Fruit fly (Drosophila melanogaster) whole organism, embryonic: ENCODE results near the gene Polr1C.

Experiments used
- ATbp ChIP-seq: fragments of 200-800 bp; sonication (Bioruptor generic); optimal IDR thresholded peaks from 2 replicates; lab custom pipeline; 2017; ENCODE audit warnings: missing biosample characterization, mild to moderate bottlenecking, missing genetic modification characterization, missing genetic modification reagents
- Aef1 ChIP-seq: fragments of 200-800 bp; sonication (Bioruptor generic); IDR thresholded peaks from 3 replicates; pipeline ENCODE4 v1.3.6; 2022; ENCODE audit warnings: missing biosample characterization, missing genetic modification characterization
- Atf3 ChIP-seq: fragments of 200-800 bp; sonication (Bioruptor generic); optimal IDR thresholded peaks from 3 replicates; lab custom pipeline; 2016; ENCODE audit warnings: missing biosample characterization, missing genetic modification characterization
- BEAF-32 ChIP-seq: fragments of 200-800 bp; sonication (Bioruptor generic); optimal IDR thresholded peaks from 3 replicates; lab custom pipeline; 2017; ENCODE audit warnings: missing biosample characterization, missing genetic modification characterization, mild to moderate bottlenecking, moderate library complexity, missing genetic modification reagents
- CG10431 ChIP-seq: fragments of 200-800 bp; sonication (Bioruptor generic); optimal IDR thresholded peaks from 3 replicates; lab custom pipeline; 2018; ENCODE audit warnings: missing biosample characterization, mild to moderate bottlenecking, missing genetic modification characterization
- CG10959 ChIP-seq: fragments of 200-800 bp; sonication (Bioruptor generic); IDR thresholded peaks from 2 replicates; pipeline ENCODE4 v1.3.6; 2022; ENCODE audit warnings: missing biosample characterization, missing genetic modification characterization
- CG11247 ChIP-seq: fragments of 200-800 bp; sonication (Bioruptor generic); IDR thresholded peaks from 2 replicates; pipeline ENCODE4 v1.3.6; 2022; ENCODE audit warnings: missing biosample characterization, missing genetic modification characterization
- CG11695 ChIP-seq: fragments of 200-800 bp; sonication (Bioruptor generic); IDR thresholded peaks from 3 replicates; pipeline ENCODE4 v1.3.6; 2022; ENCODE audit warnings: missing biosample characterization, missing genetic modification characterization
- CG11696 ChIP-seq: fragments of 200-800 bp; sonication (Bioruptor generic); IDR thresholded peaks from 2 replicates; pipeline ENCODE4 v1.3.6; 2022; ENCODE audit warnings: missing biosample characterization, missing genetic modification characterization
- CG11723 ChIP-seq: fragments of 200-800 bp; sonication (Bioruptor generic); optimal IDR thresholded peaks from 2 replicates; lab custom pipeline; 2017; ENCODE audit warnings: missing biosample characterization, mild to moderate bottlenecking, missing genetic modification characterization
- CG13424 ChIP-seq: fragments of 200-800 bp; sonication (Bioruptor generic); optimal IDR thresholded peaks from 2 replicates; lab custom pipeline; 2019; ENCODE audit warnings: missing biosample characterization, mild to moderate bottlenecking, missing genetic modification characterization, moderate library complexity
- CG13894 ChIP-seq: fragments of 200-800 bp; sonication (Bioruptor generic); optimal IDR thresholded peaks from 3 replicates; lab custom pipeline; 2018; ENCODE audit warnings: missing biosample characterization, mild to moderate bottlenecking, missing genetic modification characterization, moderate library complexity
- CG14965 ChIP-seq: fragments of 200-800 bp; sonication (Bioruptor generic); optimal IDR thresholded peaks from 2 replicates; lab custom pipeline; 2016; ENCODE audit warnings: missing biosample characterization, missing genetic modification characterization, borderline replicate concordance
- CG15601 ChIP-seq: fragments of 200-800 bp; sonication (Bioruptor generic); optimal IDR thresholded peaks from 3 replicates; lab custom pipeline; 2019; ENCODE audit warnings: missing biosample characterization, mild to moderate bottlenecking, missing genetic modification characterization, moderate library complexity
- CG17568 ChIP-seq: fragments of 200-800 bp; sonication (Bioruptor generic); optimal IDR thresholded peaks from 2 replicates; lab custom pipeline; 2018; ENCODE audit warnings: missing biosample characterization, mild to moderate bottlenecking, missing genetic modification characterization, moderate library complexity
- CG18619 ChIP-seq: fragments of 200-800 bp; sonication (Bioruptor generic); optimal IDR thresholded peaks from 3 replicates; lab custom pipeline; 2017; ENCODE audit warnings: missing biosample characterization, mild to moderate bottlenecking, missing genetic modification characterization
- CG2202 ChIP-seq: fragments of 200-800 bp; sonication (Bioruptor generic); optimal IDR thresholded peaks from 2 replicates; lab custom pipeline; 2018; ENCODE audit warnings: missing biosample characterization, mild to moderate bottlenecking, missing genetic modification characterization
- CG30403 ChIP-seq: fragments of 200-800 bp; sonication (Bioruptor generic); optimal IDR thresholded peaks from 3 replicates; lab custom pipeline; 2016; ENCODE audit warnings: missing biosample characterization, missing genetic modification characterization
- CG3281 ChIP-seq: fragments of 200-800 bp; sonication (Bioruptor generic); optimal IDR thresholded peaks from 3 replicates; lab custom pipeline; 2017; ENCODE audit warnings: missing biosample characterization, mild to moderate bottlenecking, missing genetic modification characterization
- CG5180 ChIP-seq: fragments of 200-800 bp; sonication (Bioruptor generic); optimal IDR thresholded peaks from 3 replicates; lab custom pipeline; 2017; ENCODE audit warnings: missing biosample characterization, missing genetic modification characterization, mild to moderate bottlenecking, moderate library complexity, missing genetic modification reagents
- CG6254 ChIP-seq: fragments of 200-800 bp; sonication (Bioruptor generic); optimal IDR thresholded peaks from 3 replicates; lab custom pipeline; 2017; ENCODE audit warnings: mild to moderate bottlenecking, missing biosample characterization, missing genetic modification reagents, missing genetic modification characterization
- CG6683 ChIP-seq: fragments of 200-800 bp; sonication (Bioruptor generic); optimal IDR thresholded peaks from 2 replicates; lab custom pipeline; 2017; ENCODE audit warnings: missing biosample characterization, mild to moderate bottlenecking, missing genetic modification characterization, missing genetic modification reagents
- CG6689 ChIP-seq: fragments of 200-800 bp; sonication (Bioruptor generic); IDR thresholded peaks from 2 replicates; pipeline ENCODE4 v1.3.6; 2022; ENCODE audit warnings: missing biosample characterization, missing genetic modification characterization
- CG7271 ChIP-seq: fragments of 200-800 bp; sonication (Bioruptor generic); optimal IDR thresholded peaks from 2 replicates; lab custom pipeline; 2018; ENCODE audit warnings: missing biosample characterization, mild to moderate bottlenecking, missing genetic modification characterization, moderate library complexity
- CG8359 ChIP-seq: fragments of 200-800 bp; sonication (Bioruptor generic); optimal IDR thresholded peaks from 2 replicates; lab custom pipeline; 2017; ENCODE audit warnings: missing biosample characterization, mild to moderate bottlenecking, missing genetic modification characterization, borderline replicate concordance
- CTCF ChIP-seq: fragments of 200-800 bp; sonication (Bioruptor generic); optimal IDR thresholded peaks from 2 replicates; lab custom pipeline; 2017; ENCODE audit warnings: missing biosample characterization, mild to moderate bottlenecking, missing genetic modification characterization, moderate library complexity
- Drgx ChIP-seq: fragments of 200-800 bp; sonication (Bioruptor generic); IDR thresholded peaks from 2 replicates; pipeline ENCODE4 v1.3.6; 2022; ENCODE audit warnings: missing biosample characterization, missing genetic modification characterization
- H15 ChIP-seq: fragments of 200-800 bp; sonication (Bioruptor generic); IDR thresholded peaks from 3 replicates; pipeline ENCODE4 v1.3.6; 2022; ENCODE audit warnings: missing biosample characterization, missing genetic modification characterization
- HmgZ ChIP-seq: fragments of 200-800 bp; sonication (Bioruptor generic); optimal IDR thresholded peaks from 2 replicates; lab custom pipeline; 2018; ENCODE audit warnings: missing biosample characterization, mild to moderate bottlenecking, missing genetic modification characterization
- Med ChIP-seq: fragments of 200-800 bp; sonication (Bioruptor generic); peaks from one replicate; lab custom pipeline; 2016; ENCODE audit warnings: missing biosample characterization, missing genetic modification characterization, mild to moderate bottlenecking, inconsistent platforms, moderate library complexity
- Oli ChIP-seq: fragments of 200-800 bp; sonication (Bioruptor generic); optimal IDR thresholded peaks from 2 replicates; lab custom pipeline; 2018; ENCODE audit warnings: missing biosample characterization, mild to moderate bottlenecking, missing genetic modification characterization, moderate library complexity
- Sin3A ChIP-seq: fragments of >200 bp; optimal IDR thresholded peaks from 2 replicates; lab custom pipeline; 2018
- Sox102F ChIP-seq: fragments of 200-800 bp; sonication (Bioruptor generic); optimal IDR thresholded peaks from 2 replicates; lab custom pipeline; 2018; ENCODE audit warnings: missing biosample characterization, mild to moderate bottlenecking, missing genetic modification characterization, moderate library complexity
- al ChIP-seq: fragments of 200-800 bp; sonication (Bioruptor generic); IDR thresholded peaks from 2 replicates; pipeline ENCODE4 v1.3.6; 2022; ENCODE audit warnings: missing biosample characterization, missing genetic modification characterization
- cad ChIP-seq: fragments of >200 bp; optimal IDR thresholded peaks from 2 replicates; lab custom pipeline; 2017; ENCODE audit warnings: missing biosample characterization, missing genetic modification characterization
- crol ChIP-seq: fragments of 200-800 bp; sonication (Bioruptor generic); IDR thresholded peaks from 2 replicates; pipeline ENCODE4 v1.3.6; 2022; ENCODE audit warnings: missing biosample characterization, missing genetic modification characterization
- gce ChIP-seq: fragments of 200-800 bp; sonication (Bioruptor generic); IDR thresholded peaks from 3 replicates; pipeline ENCODE4 v1.3.6; 2022; ENCODE audit warnings: missing biosample characterization, missing genetic modification characterization
- gsb ChIP-seq: fragments of 200-800 bp; sonication (Bioruptor generic); IDR thresholded peaks from 2 replicates; pipeline ENCODE4 v1.3.6; 2022; ENCODE audit warnings: missing biosample characterization, missing genetic modification characterization
- inv ChIP-seq: fragments of 200-800 bp; sonication (Bioruptor generic); IDR thresholded peaks from 2 replicates; pipeline ENCODE4 v1.3.6; 2022; ENCODE audit warnings: missing biosample characterization, missing genetic modification characterization; ENCODE audit not compliant: partially characterized antibody
- kni ChIP-seq: fragments of 200-800 bp; sonication (Bioruptor generic); optimal IDR thresholded peaks from 3 replicates; lab custom pipeline; 2017; ENCODE audit warnings: mild to moderate bottlenecking, missing biosample characterization, missing genetic modification reagents, missing genetic modification characterization
- lov ChIP-seq, 2 experiments: fragments of 200-800 bp in 1 of 2; fragments of >200 bp in 1 of 2; sonication (Bioruptor generic) in 1 of 2; IDR thresholded peaks in 1 of 2; optimal IDR thresholded peaks in 1 of 2; 2 replicates in 1 of 2; 3 replicates in 1 of 2; pipeline versions ENCODE4 v1.3.6 to Lab custom; 2017 to 2022; ENCODE audit warnings: missing biosample characterization in 1 of 2, missing genetic modification characterization in 1 of 2
- nerfin-1 ChIP-seq: fragments of 200-800 bp; sonication (Bioruptor generic); optimal IDR thresholded peaks from 3 replicates; lab custom pipeline; 2019; ENCODE audit warnings: missing biosample characterization, mild to moderate bottlenecking, missing genetic modification characterization, moderate library complexity
- psq ChIP-seq: fragments of 200-800 bp; sonication (Bioruptor generic); optimal IDR thresholded peaks from 2 replicates; lab custom pipeline; 2017; ENCODE audit warnings: missing biosample characterization, missing genetic modification characterization
- sens ChIP-seq: fragments of 200-800 bp; sonication (Bioruptor generic); peaks from one replicate; lab custom pipeline; 2016; ENCODE audit warnings: missing biosample characterization, missing genetic modification characterization
- ssp ChIP-seq: fragments of 200-800 bp; sonication (Bioruptor generic); IDR thresholded peaks from 2 replicates; pipeline ENCODE4 v1.3.6; 2022; ENCODE audit warnings: missing biosample characterization, missing genetic modification characterization
- tin ChIP-seq: fragments of 200-800 bp; sonication (Bioruptor generic); optimal IDR thresholded peaks from 3 replicates; lab custom pipeline; 2016; ENCODE audit warnings: missing biosample characterization, missing genetic modification characterization
- tio ChIP-seq: fragments of 200-800 bp; sonication (Bioruptor generic); optimal IDR thresholded peaks from 2 replicates; lab custom pipeline; 2017; ENCODE audit warnings: missing biosample characterization, missing genetic modification characterization, inconsistent platforms
- ttk ChIP-seq: fragments of 200-800 bp; sonication (Bioruptor generic); IDR thresholded peaks from 2 replicates; pipeline ENCODE4 v2.1.2; 2022; ENCODE audit warnings: missing biosample characterization, missing genetic modification characterization
- tup ChIP-seq: fragments of 200-800 bp; sonication (Bioruptor generic); optimal IDR thresholded peaks from 2 replicates; lab custom pipeline; 2016; ENCODE audit warnings: missing biosample characterization, mild to moderate bottlenecking, missing genetic modification characterization, moderate library complexity
- unc-4 ChIP-seq: fragments of 200-800 bp; sonication (Bioruptor generic); IDR thresholded peaks from 2 replicates; pipeline ENCODE4 v1.3.6; 2022; ENCODE audit warnings: missing biosample characterization, missing genetic modification characterization; ENCODE audit not compliant: partially characterized antibody

The Polr1C gene

DNA sequence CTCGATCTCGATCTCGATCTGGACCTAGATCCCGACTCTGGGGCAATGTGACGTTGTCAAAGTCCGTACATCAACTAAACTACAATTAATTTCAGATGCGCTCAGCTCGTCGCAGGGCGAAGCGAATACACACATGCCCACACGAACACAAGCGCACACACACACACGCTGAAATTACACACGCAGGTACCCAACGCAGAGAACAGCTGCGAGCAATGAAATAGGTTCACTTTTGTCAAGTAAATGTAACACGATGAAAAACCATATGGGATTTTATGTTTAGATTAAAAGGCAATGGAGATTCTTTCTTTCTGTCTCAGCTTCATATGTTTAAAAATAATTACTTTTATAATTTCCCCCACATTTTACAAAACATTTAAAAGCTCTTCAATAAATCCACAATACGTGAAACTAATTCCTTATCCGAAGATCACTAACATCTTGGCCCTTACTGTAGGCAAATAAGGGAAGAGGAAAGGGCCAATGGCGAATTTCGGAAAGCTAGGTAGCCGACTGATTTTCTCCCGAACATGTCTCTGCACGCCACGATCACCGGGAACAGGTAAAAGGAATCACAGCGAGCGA lies 31.6 kb downstream of the Polr1C start (continued):
- TF ChIP-seq ttk: peak; percentile 69
- TF ChIP-seq Med (GFP tag; lab: Kevin White, UChicago): peak; percentile 95
- peak; percentile 97 for TF ChIP-seq sens (GFP tag; lab: Kevin White, UChicago)
- peak; percentile 59 for TF ChIP-seq Aef1 (GFP tag; lab: Robert Waterston, UW)
- peak; percentile 75 for TF ChIP-seq nerfin-1 (tag; lab: Kevin White, UChicago)
- TF ChIP-seq CG11247 (GFP tag; lab: Robert Waterston, UW): peak; percentile 59
- peak; percentile 86 for TF ChIP-seq CG30403 (GFP tag; lab: Kevin White, UChicago)
- peak; percentile 77 for TF ChIP-seq Sox102F
- peak; percentile 79 for TF ChIP-seq al (GFP tag; lab: Robert Waterston, UW)
- peak; percentile 52; the same call in 1 of the 2 replicates for TF ChIP-seq gsb (GFP tag; lab: Robert Waterston, UW)
- TF ChIP-seq CG11696: peak; percentile 99
- no peak for TF ChIP-seq crol (GFP tag; lab: Robert Waterston, UW)
- peak; percentile 80 for TF ChIP-seq HmgZ (tag; lab: Kevin White, UChicago)
- peak; percentile 70 for TF ChIP-seq CG10959
- peak; percentile 74 for TF ChIP-seq tin (GFP tag; lab: Kevin White, UChicago)
- TF ChIP-seq kni: peak; percentile 78
- TF ChIP-seq ATbp: peak; percentile 77
- TF ChIP-seq lov (optimal IDR thresholded peaks at IDR 0.05; lab: Kevin White, UChicago): no peak
- TF ChIP-seq lov (GFP tag; IDR thresholded peaks at IDR 0.05; lab: Robert Waterston, UW): 0 out of 3 replicates have a peak, but pooled peaks have one; percentile 61
- TF ChIP-seq CG14965 (GFP tag; lab: Kevin White, UChicago): no peak
- peak; percentile 85 for TF ChIP-seq tio (GFP tag; lab: Kevin White, UChicago)
- TF ChIP-seq CG7271 (tag; lab: Kevin White, UChicago): peak; percentile 58
- TF ChIP-seq tup (GFP tag; lab: Kevin White, UChicago): peak; percentile 46
- TF ChIP-seq CG2202 (tag; lab: Kevin White, UChicago): peak; percentile 85
- TF ChIP-seq Atf3 (GFP tag; lab: Kevin White, UChicago): peak; percentile 44
- TF ChIP-seq Drgx (GFP tag; lab: Robert Waterston, UW): peak; percentile 75
- peak; percentile 60 for TF ChIP-seq psq
- no peak for TF ChIP-seq Sin3A (lab: Kevin White, UChicago)
- peak; percentile 87 for TF ChIP-seq CG17568 (GFP tag; lab: Kevin White, UChicago)
- 0 out of 3 replicates have a peak, but pooled peaks have one; percentile 45 for TF ChIP-seq H15
- peak; percentile 66 for TF ChIP-seq CG10431 (GFP tag; lab: Kevin White, UChicago)
- TF ChIP-seq CG5180 (GFP tag; lab: Kevin White, UChicago): peak; percentile 72
- 0 out of 3 replicates have a peak, but pooled peaks have one; percentile 50 for TF ChIP-seq gce
- TF ChIP-seq CG13424 (tag; lab: Kevin White, UChicago): peak; percentile 92
- TF ChIP-seq CG13894 (tag; lab: Kevin White, UChicago): peak; percentile 67
- peak; percentile 79 for TF ChIP-seq CG15601 (tag; lab: Kevin White, UChicago)
- peak; percentile 20 for TF ChIP-seq CTCF (GFP tag; lab: Kevin White, UChicago)
- peak; percentile 63 for TF ChIP-seq CG11723
- TF ChIP-seq BEAF-32: no peak
- peak; percentile 35 for TF ChIP-seq ssp
- peak; percentile 88 for TF ChIP-seq CG3281 (GFP tag; lab: Kevin White, UChicago)
- TF ChIP-seq inv (GFP tag; lab: Robert Waterston, UW): no peak
- TF ChIP-seq Oli (tag; lab: Kevin White, UChicago): peak; percentile 86
- TF ChIP-seq CG18619 (GFP tag; lab: Kevin White, UChicago): peak; percentile 79
- TF ChIP-seq CG11695 (GFP tag; lab: Robert Waterston, UW): peak; percentile 86
- TF ChIP-seq CG6689 (GFP tag; lab: Robert Waterston, UW): peak; percentile 78
- peak; percentile 68 for TF ChIP-seq CG8359
- TF ChIP-seq unc-4 (GFP tag; lab: Robert Waterston, UW): no peak
- peak; percentile 75 for TF ChIP-seq CG6254 (GFP tag; lab: Kevin White, UChicago)
- no peak for TF ChIP-seq cad (GFP tag; lab: Kevin White, UChicago)
- TF ChIP-seq CG6683 (GFP tag; lab: Kevin White, UChicago): peak; percentile 62
